Worm (Caenorhabditis elegans) whole organism, young adult: ENCODE measurements around the gene rol-3.
A peak's percentile ranks its signal among the peaks of the same experiment; 100 is the strongest.

Experiments used
- B0261.1 ChIP-seq: sonication (generic microtip); optimal IDR thresholded peaks from 2 replicates; lab custom pipeline; 2016; ENCODE audit warnings: mild to moderate bottlenecking, missing genetic modification characterization, moderate library complexity, missing compliant biosample characterization
- C06A6.2 ChIP-seq: fragments of 200-800 bp; sonication (Bioruptor generic); conservative IDR thresholded peaks from 2 replicates; pipeline ENCODE4 v1.3.6; 2022; ENCODE audit warnings: missing genetic modification characterization, missing compliant biosample characterization
- D2030.7 ChIP-seq: fragments of 200-800 bp; sonication (Bioruptor generic); IDR thresholded peaks from 2 replicates; pipeline ENCODE4 v1.3.6; 2022; ENCODE audit warnings: missing genetic modification reagents, missing genetic modification characterization, missing compliant biosample characterization
- F10E7.11 ChIP-seq: sonication (generic microtip); optimal IDR thresholded peaks from 2 replicates; lab custom pipeline; 2017; ENCODE audit warnings: mild to moderate bottlenecking, missing genetic modification characterization, moderate library complexity, missing compliant biosample characterization
- F33H1.4 ChIP-seq: fragments of 200-800 bp; sonication (Bioruptor generic); IDR thresholded peaks from 2 replicates; pipeline ENCODE4 v1.3.6; 2022; ENCODE audit warnings: missing genetic modification reagents, missing genetic modification characterization, missing compliant biosample characterization
- T26A5.8 ChIP-seq: sonication (generic microtip); optimal IDR thresholded peaks from 2 replicates; lab custom pipeline; 2016; ENCODE audit warnings: missing genetic modification characterization, missing compliant biosample characterization
- ZK185.1 ChIP-seq: sonication (generic microtip); optimal IDR thresholded peaks from 2 replicates; lab custom pipeline; 2016; ENCODE audit warnings: mild to moderate bottlenecking, missing genetic modification characterization, missing compliant biosample characterization; ENCODE audit not compliant: poor library complexity, severe bottlenecking
- aptf-2 ChIP-seq: fragments of 200-800 bp; sonication (Bioruptor generic); conservative IDR thresholded peaks from 2 replicates; pipeline ENCODE4 v1.3.6; 2022; ENCODE audit warnings: missing genetic modification reagents, missing genetic modification characterization, missing compliant biosample characterization
- athp-1 ChIP-seq: sonication (generic microtip); optimal IDR thresholded peaks from 2 replicates; lab custom pipeline; 2017; ENCODE audit warnings: mild to moderate bottlenecking, missing genetic modification characterization, missing compliant biosample characterization
- attf-5 ChIP-seq: fragments of 200-800 bp; sonication (Bioruptor generic); optimal IDR thresholded peaks from 2 replicates; lab custom pipeline; 2018; ENCODE audit warnings: mild to moderate bottlenecking, missing genetic modification characterization, missing compliant biosample characterization
- attf-6 ChIP-seq: fragments of 200-800 bp; sonication (Bioruptor generic); IDR thresholded peaks from 2 replicates; pipeline ENCODE4 v1.3.6; 2022; ENCODE audit warnings: missing genetic modification reagents, missing genetic modification characterization, missing compliant biosample characterization
- cebp-1 ChIP-seq, 2 experiments: fragments of 200-800 bp in 1 of 2; sonication (Bioruptor generic) in 1 of 2; sonication (generic microtip) in 1 of 2; IDR thresholded peaks in 1 of 2; optimal IDR thresholded peaks in 1 of 2; 2 replicates each; pipeline versions ENCODE4 v1.3.6 to Lab custom; 2017 to 2022; ENCODE audit warnings: missing compliant biosample characterization in 2 of 2, missing genetic modification characterization in 2 of 2, mild to moderate bottlenecking in 1 of 2, missing genetic modification reagents in 1 of 2, moderate library complexity in 1 of 2
- ceh-100 ChIP-seq: fragments of 200-800 bp; sonication (Bioruptor generic); IDR thresholded peaks from 2 replicates; pipeline ENCODE4 v1.3.6; 2022; ENCODE audit warnings: missing genetic modification reagents, missing genetic modification characterization, missing compliant biosample characterization
- ceh-40 ChIP-seq: fragments of 200-800 bp; sonication (Bioruptor generic); IDR thresholded peaks from 2 replicates; pipeline ENCODE4 v1.3.6; 2022; ENCODE audit warnings: missing genetic modification characterization, missing compliant biosample characterization
- ceh-91 ChIP-seq: fragments of 200-800 bp; sonication (Bioruptor generic); IDR thresholded peaks from 2 replicates; pipeline ENCODE4 v1.3.6; 2022; ENCODE audit warnings: missing genetic modification reagents, missing genetic modification characterization, missing compliant biosample characterization
- die-1 ChIP-seq: sonication (generic microtip); optimal IDR thresholded peaks from 2 replicates; lab custom pipeline; 2016; ENCODE audit warnings: missing genotype, mild to moderate bottlenecking, missing genetic modification characterization, missing compliant biosample characterization
- dox-1 ChIP-seq: fragments of 200-800 bp; sonication (Bioruptor generic); IDR thresholded peaks from 2 replicates; pipeline ENCODE4 v1.3.6; 2022; ENCODE audit warnings: missing genetic modification reagents, missing genetic modification characterization, missing compliant biosample characterization
- efl-1 ChIP-seq: fragments of 150-350 bp; optimal IDR thresholded peaks from 2 replicates; lab custom pipeline; 2014; ENCODE audit warnings: missing biosample characterization, missing genetic modification reagents, missing genetic modification characterization
- egl-18 ChIP-seq: fragments of 200-800 bp; sonication (Bioruptor generic); IDR thresholded peaks from 2 replicates; pipeline ENCODE4 v1.3.6; 2022; ENCODE audit warnings: missing genetic modification reagents, missing genetic modification characterization, missing compliant biosample characterization
- egl-44 ChIP-seq: fragments of 200-800 bp; sonication (Bioruptor generic); IDR thresholded peaks from 2 replicates; pipeline ENCODE4 v1.3.6; 2022; ENCODE audit warnings: missing genetic modification reagents, missing genetic modification characterization, missing compliant biosample characterization
- ets-4 ChIP-seq: fragments of 200-800 bp; sonication (Bioruptor generic); optimal IDR thresholded peaks from 2 replicates; lab custom pipeline; 2018; ENCODE audit warnings: mild to moderate bottlenecking, missing genetic modification characterization, missing compliant biosample characterization
- him-1 ChIP-seq: sonication (generic microtip); optimal IDR thresholded peaks from 2 replicates; lab custom pipeline; 2016; ENCODE audit warnings: missing genotype, missing genetic modification reagents, missing genetic modification characterization, missing compliant biosample characterization
- hlh-26 ChIP-seq: fragments of 200-800 bp; sonication (Bioruptor generic); conservative IDR thresholded peaks from 2 replicates; pipeline ENCODE4 v1.3.6; 2022; ENCODE audit warnings: missing genetic modification reagents, missing genetic modification characterization, missing compliant biosample characterization
- hmg-1.2 ChIP-seq: fragments of 200-800 bp; sonication (Bioruptor generic); IDR thresholded peaks from 2 replicates; pipeline ENCODE4 v1.3.6; 2022; ENCODE audit warnings: missing genetic modification reagents, missing genetic modification characterization, missing compliant biosample characterization
- let-607 ChIP-seq, 2 experiments: fragments of 200-800 bp in 1 of 2; sonication (Bioruptor generic) in 1 of 2; sonication (generic microtip) in 1 of 2; optimal IDR thresholded peaks; 2 replicates each; lab custom pipeline; 2016 to 2018; ENCODE audit warnings: mild to moderate bottlenecking in 2 of 2, missing compliant biosample characterization in 2 of 2, missing genetic modification characterization in 2 of 2, moderate library complexity in 2 of 2, missing genotype in 1 of 2
- lin-26 ChIP-seq: fragments of 200-800 bp; sonication (Bioruptor generic); IDR thresholded peaks from 2 replicates; pipeline ENCODE4 v1.3.6; 2022; ENCODE audit warnings: missing genetic modification reagents, missing genetic modification characterization, missing compliant biosample characterization
- lsy-27 ChIP-seq: sonication (generic microtip); optimal IDR thresholded peaks from 2 replicates; lab custom pipeline; 2017; ENCODE audit warnings: missing genetic modification characterization, mild to moderate bottlenecking, missing compliant biosample characterization, antibody characterized with exemption, missing genotype, borderline replicate concordance; ENCODE audit not compliant: insufficient read depth
- madf-6 ChIP-seq: fragments of 200-800 bp; sonication (Bioruptor generic); IDR thresholded peaks from 2 replicates; pipeline ENCODE4 v1.3.6; 2022; ENCODE audit warnings: missing genetic modification reagents, missing genetic modification characterization, missing compliant biosample characterization
- mcd-1 ChIP-seq: fragments of 200-800 bp; sonication (Bioruptor generic); IDR thresholded peaks from 2 replicates; pipeline ENCODE4 v1.3.6; 2022; ENCODE audit warnings: missing genetic modification reagents, missing genetic modification characterization, missing compliant biosample characterization
- mes-4 ChIP-seq: sonication (generic microtip); optimal IDR thresholded peaks from 2 replicates; lab custom pipeline; 2016; ENCODE audit warnings: missing genotype, missing genetic modification characterization, missing compliant biosample characterization
- nhr-90 ChIP-seq: sonication (generic microtip); optimal IDR thresholded peaks from 2 replicates; lab custom pipeline; 2016; ENCODE audit warnings: missing genotype, mild to moderate bottlenecking, missing genetic modification characterization, missing compliant biosample characterization
- pbrm-1 ChIP-seq: fragments of 200-800 bp; sonication (Bioruptor generic); IDR thresholded peaks from 2 replicates; pipeline ENCODE4 v1.3.6; 2022; ENCODE audit warnings: missing genetic modification reagents, missing genetic modification characterization, missing compliant biosample characterization
- rpc-1 ChIP-seq, 2 experiments: fragments of 150-350 bp in 1 of 2; sonication (generic microtip) in 1 of 2; optimal IDR thresholded peaks; 2 replicates each; lab custom pipeline; 2014 to 2018; ENCODE audit warnings: missing biosample characterization in 1 of 2, missing genetic modification characterization in 1 of 2, missing genetic modification reagents in 1 of 2, missing genotype in 1 of 2
- sea-2 ChIP-seq: fragments of 200-800 bp; sonication (Bioruptor generic); IDR thresholded peaks from 2 replicates; pipeline ENCODE4 v1.3.6; 2022; ENCODE audit warnings: missing genetic modification characterization, missing compliant biosample characterization
- snpc-1.1 ChIP-seq: sonication (generic microtip); optimal IDR thresholded peaks from 2 replicates; lab custom pipeline; 2017; ENCODE audit warnings: missing genetic modification characterization, mild to moderate bottlenecking, missing compliant biosample characterization, antibody characterized with exemption, moderate library complexity, missing genotype, missing genetic modification reagents; ENCODE audit not compliant: insufficient read depth
- snpc-3.4 ChIP-seq: sonication (generic microtip); optimal IDR thresholded peaks from 2 replicates; lab custom pipeline; 2017; ENCODE audit warnings: missing genetic modification characterization, mild to moderate bottlenecking, missing compliant biosample characterization, antibody characterized with exemption, moderate library complexity, missing genotype, missing genetic modification reagents
- snpc-4 ChIP-seq, 5 experiments: fragments of 150-350 bp in 1 of 5; sonication (generic microtip) in 4 of 5; optimal IDR thresholded peaks; 2 replicates each; lab custom pipeline; 2014 to 2018; ENCODE audit warnings: missing genetic modification characterization in 5 of 5, missing biosample characterization in 3 of 5, antibody characterized with exemption in 2 of 5, mild to moderate bottlenecking in 2 of 5, missing compliant biosample characterization in 2 of 5, missing genotype in 2 of 5, moderate library complexity in 2 of 5, missing genetic modification reagents in 1 of 5
- tbp1 ChIP-seq: fragments of 200-800 bp; sonication (Bioruptor generic); optimal IDR thresholded peaks from 2 replicates; lab custom pipeline; 2018; ENCODE audit warnings: mild to moderate bottlenecking, missing genetic modification characterization, missing compliant biosample characterization
- tlf-1 ChIP-seq: fragments of 200-800 bp; sonication (Bioruptor generic); optimal IDR thresholded peaks from 2 replicates; lab custom pipeline; 2018; ENCODE audit warnings: mild to moderate bottlenecking, missing genetic modification characterization, missing compliant biosample characterization
- unc-130 ChIP-seq: sonication (generic microtip); optimal IDR thresholded peaks from 2 replicates; lab custom pipeline; 2016; ENCODE audit warnings: missing genetic modification reagents, missing genetic modification characterization, missing compliant biosample characterization
- zim-3 ChIP-seq: sonication (generic microtip); optimal IDR thresholded peaks from 2 replicates; lab custom pipeline; 2017; ENCODE audit warnings: mild to moderate bottlenecking, missing genetic modification characterization, moderate library complexity, missing compliant biosample characterization
- ztf-18 ChIP-seq: sonication (generic microtip); optimal IDR thresholded peaks from 2 replicates; lab custom pipeline; 2016; ENCODE audit warnings: missing genotype, mild to moderate bottlenecking, missing genetic modification characterization, missing compliant biosample characterization
- ztf-25 ChIP-seq: fragments of 200-800 bp; sonication (Bioruptor generic); IDR thresholded peaks from 2 replicates; pipeline ENCODE4 v1.3.6; 2022; ENCODE audit warnings: missing genetic modification reagents, missing genetic modification characterization, missing compliant biosample characterization
- ztf-26 ChIP-seq: sonication (generic microtip); optimal IDR thresholded peaks from 2 replicates; lab custom pipeline; 2017; ENCODE audit warnings: missing genetic modification characterization, missing compliant biosample characterization

The rol-3 gene

DNA sequence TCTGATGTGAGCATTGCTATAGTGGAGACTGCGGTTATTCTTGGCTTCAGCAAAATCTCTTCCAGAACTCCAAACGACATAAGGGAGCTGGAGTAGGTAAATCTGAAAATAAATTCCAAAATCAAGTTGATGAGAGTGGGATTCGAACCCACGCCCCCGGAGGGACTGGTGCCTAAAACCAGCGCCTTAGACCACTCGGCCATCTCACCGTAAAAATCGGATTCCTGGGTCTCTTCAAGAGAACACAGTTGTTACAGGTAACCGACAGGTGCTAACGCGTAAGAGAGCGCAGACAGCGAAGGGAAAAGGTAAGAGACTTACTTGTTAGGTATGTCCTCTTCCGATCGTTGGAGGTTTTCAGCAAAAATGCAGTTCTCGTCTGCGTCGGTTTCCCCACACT is 2.9 kb downstream of the rol-3 start (continued):
- TF ChIP-seq ceh-91 (GFP tag; lab: Robert Waterston, UW) (no peak), attf-5 (no peak), unc-130 (GFP tag; lab: Kevin White, UChicago) (no peak), let-607 (tag; optimal IDR thresholded peaks at IDR 0.05; lab: Kevin White, UChicago) (peak in 1 of 2 experiments; percentile 38), madf-6 (GFP tag; lab: Robert Waterston, UW) (no peak; the same call in 1 of the 2 replicates), egl-44 (GFP tag; lab: Robert Waterston, UW) (no peak), nhr-90 (tag; lab: Kevin White, UChicago) (peak; percentile 66), ztf-26 (no peak), B0261.1 (tag; lab: Kevin White, UChicago) (peak; percentile 77), ceh-100 (GFP tag; lab: Robert Waterston, UW) (0 out of 2 replicates have a peak, but pooled peaks have one; percentile 42), snpc-3.4 (tag; lab: Kevin White, UChicago) (peak; percentile 34), mes-4 (no peak), ets-4 (GFP tag; lab: Kevin White, UChicago) (no peak), D2030.7 (GFP tag; lab: Robert Waterston, UW) (peak; percentile 54), aptf-2 (no peak), F10E7.11 (no peak), efl-1 (GFP tag; lab: Kevin White, UChicago) (no peak), F33H1.4 (peak; percentile 18; the same call in 1 of the 2 replicates), tbp1 (GFP tag; lab: Kevin White, UChicago) (peak; percentile 87), egl-18 (GFP tag; lab: Robert Waterston, UW) (0 out of 2 replicates have a peak, but pooled peaks have one; percentile 14)

DNA sequence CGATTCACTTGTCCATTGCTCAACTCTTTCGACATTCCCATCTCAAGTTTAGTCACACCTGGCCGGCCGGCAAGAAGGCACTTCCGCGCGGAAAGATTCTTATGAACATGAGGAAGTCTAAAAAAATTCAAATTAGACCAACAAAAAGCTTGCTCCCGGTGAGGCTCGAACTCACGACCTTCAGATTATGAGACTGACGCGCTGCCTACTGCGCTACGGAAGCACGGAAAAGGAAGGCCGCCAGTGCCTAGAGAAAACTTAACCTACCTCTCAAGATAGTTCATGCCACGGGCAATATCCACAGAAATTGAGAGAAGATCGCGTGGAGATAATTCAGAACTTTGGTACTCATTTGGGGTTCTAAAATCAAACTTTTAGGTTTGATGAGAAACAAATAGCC is 8.2 kb downstream of the rol-3 start:
- TF ChIP-seq dox-1 (peak; percentile 62; the same call in 1 of the 2 replicates), lsy-27 (no peak), rpc-1 (optimal IDR thresholded peaks at IDR 0.05; lab: Kevin White, UChicago) (peak; percentile 59), rpc-1 (tag; optimal IDR thresholded peaks at IDR 0.05; lab: Kevin White, UChicago) (peak; percentile 79), ceh-91 (GFP tag; lab: Robert Waterston, UW) (no peak), hlh-26 (GFP tag; lab: Robert Waterston, UW) (no peak), madf-6 (GFP tag; lab: Robert Waterston, UW) (peak; percentile 53; the same call in 1 of the 2 replicates), T26A5.8 (tag; lab: Kevin White, UChicago) (no peak), die-1 (peak; percentile 56), ztf-18 (tag; lab: Kevin White, UChicago) (peak; percentile 26), cebp-1 (GFP tag; IDR thresholded peaks at IDR 0.05; lab: Robert Waterston, UW) (no peak), cebp-1 (tag; optimal IDR thresholded peaks at IDR 0.05; lab: Kevin White, UChicago) (no peak), mcd-1 (0 out of 2 replicates have a peak, but pooled peaks have one; percentile 25), athp-1 (tag; lab: Kevin White, UChicago) (no peak), lin-26 (GFP tag; lab: Robert Waterston, UW) (peak; percentile 74), tbp1 (GFP tag; lab: Kevin White, UChicago) (peak; percentile 91), sea-2 (GFP tag; lab: Robert Waterston, UW) (no peak), attf-6 (GFP tag; lab: Robert Waterston, UW) (peak; percentile 59; the same call in 1 of the 2 replicates), snpc-4 (GFP tag; optimal IDR thresholded peaks at IDR 0.05; lab: Kevin White, UChicago) (peak; percentile 41), snpc-4 (tag; optimal IDR thresholded peaks at IDR 0.05; lab: Kevin White, UChicago) (peak; percentile 68 to 92 (median 80)), ceh-40 (0 out of 2 replicates have a peak, but pooled peaks have one; percentile 41), zim-3 (tag; lab: Kevin White, UChicago) (peak; percentile 33), ceh-100 (GFP tag; lab: Robert Waterston, UW) (peak; percentile 12; the same call in 1 of the 2 replicates), snpc-1.1 (tag; lab: Kevin White, UChicago) (peak; percentile 53), ztf-25 (0 out of 2 replicates have a peak, but pooled peaks have one; percentile 46), tlf-1 (no peak), mes-4 (peak; percentile 23), pbrm-1 (GFP tag; lab: Robert Waterston, UW) (peak; percentile 77), ZK185.1 (tag; lab: Kevin White, UChicago) (peak; percentile 65), him-1 (tag; lab: Kevin White, UChicago) (peak; percentile 78), hmg-1.2 (peak; percentile 50; the same call in 1 of the 2 replicates), C06A6.2 (GFP tag; lab: Robert Waterston, UW) (no peak)
